Fruit fly (Drosophila melanogaster) whole organism, prepupa: ENCODE results near the gene sing.

Source experiments
- CG11902 ChIP-seq: fragments of 200-800 bp; sonication (Bioruptor generic); optimal IDR thresholded peaks from 3 replicates; lab custom pipeline; 2016; ENCODE audit warnings: missing biosample characterization, missing genetic modification characterization
- CG16779 ChIP-seq: fragments of 200-800 bp; sonication (Bioruptor generic); optimal IDR thresholded peaks from 3 replicates; lab custom pipeline; 2017; ENCODE audit warnings: missing biosample characterization, mild to moderate bottlenecking, missing genetic modification characterization
- CG31627 ChIP-seq: fragments of 200-800 bp; sonication (Bioruptor generic); optimal IDR thresholded peaks from 3 replicates; lab custom pipeline; 2016; ENCODE audit warnings: missing biosample characterization, missing genetic modification characterization
- CG4318 ChIP-seq: fragments of 200-800 bp; sonication (Bioruptor generic); optimal IDR thresholded peaks from 3 replicates; lab custom pipeline; 2017; ENCODE audit warnings: missing biosample characterization, mild to moderate bottlenecking, missing genetic modification characterization
- Gug ChIP-seq: fragments of 200-800 bp; sonication (Bioruptor generic); IDR thresholded peaks from 2 replicates; pipeline ENCODE4 v1.3.6; 2022; ENCODE audit warnings: missing biosample characterization, missing genetic modification characterization
- esn ChIP-seq: fragments of 200-800 bp; sonication (Bioruptor generic); optimal IDR thresholded peaks from 2 replicates; lab custom pipeline; 2016; ENCODE audit warnings: missing biosample characterization, mild to moderate bottlenecking, missing genetic modification characterization, moderate library complexity
- fd59A ChIP-seq: fragments of 200-800 bp; sonication (Bioruptor generic); optimal IDR thresholded peaks from 2 replicates; lab custom pipeline; 2017; ENCODE audit warnings: missing biosample characterization, mild to moderate bottlenecking, missing genetic modification characterization, missing genetic modification reagents
- fd85E ChIP-seq: fragments of 200-800 bp; sonication (Bioruptor generic); optimal IDR thresholded peaks from 3 replicates; lab custom pipeline; 2016; ENCODE audit warnings: missing biosample characterization, missing genetic modification characterization
- lz ChIP-seq: fragments of 200-800 bp; sonication (Bioruptor generic); optimal IDR thresholded peaks from 3 replicates; lab custom pipeline; 2016; ENCODE audit warnings: missing biosample characterization, missing genetic modification characterization
- vri ChIP-seq: fragments of 200-800 bp; sonication (Bioruptor generic); optimal IDR thresholded peaks from 3 replicates; lab custom pipeline; 2016; ENCODE audit warnings: missing biosample characterization, mild to moderate bottlenecking, missing genetic modification characterization

dm6 chrX:16660632-16661031, 18.5 kb upstream of the sing start:
- TF ChIP-seq CG11902 (GFP tag; lab: Kevin White, UChicago), result no peak
- no peak for TF ChIP-seq fd59A (GFP tag; lab: Kevin White, UChicago)
- TF ChIP-seq lz (GFP tag; lab: Kevin White, UChicago), result no peak
- no peak for TF ChIP-seq esn
- TF ChIP-seq CG16779 (tag; lab: Kevin White, UChicago), result no peak
- TF ChIP-seq Gug (GFP tag; lab: Robert Waterston, UW), result no peak
- TF ChIP-seq CG31627 (GFP tag; lab: Kevin White, UChicago), result no peak
- TF ChIP-seq fd85E (GFP tag; lab: Kevin White, UChicago), result no peak
- TF ChIP-seq vri (GFP tag; lab: Kevin White, UChicago), result no peak
- no peak for TF ChIP-seq CG4318 (GFP tag; lab: Kevin White, UChicago)
